Fruit fly (Drosophila melanogaster) whole organism, prepupa: Measurements from ENCODE around the gene TwdlN.

Experiments
- Blimp-1 ChIP-seq: fragments of 200-800 bp; sonication (Bioruptor generic); optimal IDR thresholded peaks from 3 replicates; lab custom pipeline; 2017; ENCODE audit warnings: missing biosample characterization, missing genetic modification characterization, mild to moderate bottlenecking, moderate library complexity, missing genetic modification reagents
- CG10631 ChIP-seq: fragments of 200-800 bp; sonication (Bioruptor generic); optimal IDR thresholded peaks from 2 replicates; lab custom pipeline; 2016; ENCODE audit warnings: missing biosample characterization, missing genetic modification characterization
- CG10669 ChIP-seq: fragments of 200-800 bp; sonication (Bioruptor generic); optimal IDR thresholded peaks from 3 replicates; lab custom pipeline; 2018; ENCODE audit warnings: missing biosample characterization, mild to moderate bottlenecking, missing genetic modification characterization, moderate library complexity
- CG11294 ChIP-seq: fragments of 200-800 bp; sonication (Bioruptor generic); IDR thresholded peaks from 2 replicates; pipeline ENCODE4 v1.3.6; 2022; ENCODE audit warnings: missing biosample characterization, missing genetic modification characterization
- CG11762 ChIP-seq: fragments of 200-800 bp; sonication (Bioruptor generic); optimal IDR thresholded peaks from 3 replicates; lab custom pipeline; 2016; ENCODE audit warnings: missing biosample characterization, missing genetic modification characterization; ENCODE audit not compliant: insufficient read depth
- CG11902 ChIP-seq: fragments of 200-800 bp; sonication (Bioruptor generic); optimal IDR thresholded peaks from 3 replicates; lab custom pipeline; 2016; ENCODE audit warnings: missing biosample characterization, missing genetic modification characterization
- CG15336 ChIP-seq: fragments of 200-800 bp; sonication (Bioruptor generic); IDR thresholded peaks from 2 replicates; pipeline ENCODE4 v1.3.6; 2022; ENCODE audit warnings: missing biosample characterization, missing genetic modification characterization
- CG1621 ChIP-seq: fragments of 200-800 bp; sonication (Bioruptor generic); optimal IDR thresholded peaks from 3 replicates; lab custom pipeline; 2018; ENCODE audit warnings: missing biosample characterization, mild to moderate bottlenecking, missing genetic modification characterization
- CG16779 ChIP-seq: fragments of 200-800 bp; sonication (Bioruptor generic); optimal IDR thresholded peaks from 3 replicates; lab custom pipeline; 2017; ENCODE audit warnings: missing biosample characterization, mild to moderate bottlenecking, missing genetic modification characterization
- CG3032 ChIP-seq: fragments of 200-800 bp; optimal IDR thresholded peaks from 2 replicates; lab custom pipeline; 2019; ENCODE audit warnings: missing biosample characterization, mild to moderate bottlenecking, missing genetic modification characterization, moderate library complexity
- CG31627 ChIP-seq: fragments of 200-800 bp; sonication (Bioruptor generic); optimal IDR thresholded peaks from 3 replicates; lab custom pipeline; 2016; ENCODE audit warnings: missing biosample characterization, missing genetic modification characterization
- CG32006 ChIP-seq: fragments of 200-800 bp; sonication (Bioruptor generic); optimal IDR thresholded peaks from 3 replicates; lab custom pipeline; 2017; ENCODE audit warnings: missing biosample characterization, mild to moderate bottlenecking, missing genetic modification characterization
- CG34406 ChIP-seq: fragments of 200-800 bp; sonication (Bioruptor generic); optimal IDR thresholded peaks from 3 replicates; lab custom pipeline; 2016; ENCODE audit warnings: missing biosample characterization, missing genetic modification characterization
- CG3919 ChIP-seq: fragments of 200-800 bp; sonication (Bioruptor generic); optimal IDR thresholded peaks from 3 replicates; lab custom pipeline; 2016; ENCODE audit warnings: missing biosample characterization, missing genetic modification characterization
- CG6163 ChIP-seq: fragments of 200-800 bp; sonication (Bioruptor generic); IDR thresholded peaks from 3 replicates; pipeline ENCODE4 v1.3.6; 2022; ENCODE audit warnings: missing biosample characterization, missing genetic modification characterization
- CG6276 ChIP-seq: fragments of 200-800 bp; sonication (Bioruptor generic); optimal IDR thresholded peaks from 2 replicates; lab custom pipeline; 2017; ENCODE audit warnings: missing biosample characterization, mild to moderate bottlenecking, missing genetic modification characterization
- CG6792 ChIP-seq: fragments of 200-800 bp; sonication (Bioruptor generic); optimal IDR thresholded peaks from 3 replicates; lab custom pipeline; 2016; ENCODE audit warnings: missing biosample characterization, missing genetic modification characterization
- CG6808 ChIP-seq: fragments of 200-800 bp; sonication (Bioruptor generic); optimal IDR thresholded peaks from 3 replicates; lab custom pipeline; 2017; ENCODE audit warnings: missing biosample characterization, missing genetic modification characterization, mild to moderate bottlenecking, moderate library complexity, missing genetic modification reagents
- CG6854 ChIP-seq: fragments of 200-800 bp; sonication (Bioruptor generic); optimal IDR thresholded peaks from 2 replicates; lab custom pipeline; 2017; ENCODE audit warnings: missing biosample characterization, mild to moderate bottlenecking, missing genetic modification characterization
- CG7368 ChIP-seq: fragments of 200-800 bp; sonication (Bioruptor generic); optimal IDR thresholded peaks from 3 replicates; lab custom pipeline; 2016; ENCODE audit warnings: missing biosample characterization, missing genetic modification characterization
- Eip75B ChIP-seq: fragments of 200-800 bp; sonication (Bioruptor generic); optimal IDR thresholded peaks from 3 replicates; lab custom pipeline; 2016; ENCODE audit warnings: missing biosample characterization, missing genetic modification characterization
- Eip78C ChIP-seq: fragments of 200-800 bp; sonication (Bioruptor generic); peaks from one replicate; lab custom pipeline; 2016; ENCODE audit warnings: missing biosample characterization, missing genetic modification characterization
- Eip93F ChIP-seq: fragments of 200-800 bp; sonication (Bioruptor generic); optimal IDR thresholded peaks from 2 replicates; lab custom pipeline; 2016; ENCODE audit warnings: missing biosample characterization, mild to moderate bottlenecking, missing genetic modification characterization
- Ets96B ChIP-seq: fragments of 200-800 bp; optimal IDR thresholded peaks from 2 replicates; lab custom pipeline; 2019; ENCODE audit warnings: missing biosample characterization, mild to moderate bottlenecking, missing genetic modification characterization, moderate library complexity
- Hr38 ChIP-seq: sonication (Bioruptor generic); optimal IDR thresholded peaks from 2 replicates; lab custom pipeline; 2016; ENCODE audit warnings: missing biosample characterization, missing genetic modification characterization
- Hr39 ChIP-seq: fragments of 200-800 bp; sonication (Bioruptor generic); optimal IDR thresholded peaks from 2 replicates; lab custom pipeline; 2016; ENCODE audit warnings: missing biosample characterization, missing genetic modification characterization
- Lpt ChIP-seq: fragments of 200-800 bp; sonication (Bioruptor generic); optimal IDR thresholded peaks from 3 replicates; lab custom pipeline; 2016; ENCODE audit warnings: missing biosample characterization, missing genetic modification characterization
- Met ChIP-seq: fragments of 200-800 bp; sonication (Bioruptor generic); optimal IDR thresholded peaks from 3 replicates; lab custom pipeline; 2016; ENCODE audit warnings: missing biosample characterization, missing genetic modification characterization
- OdsH ChIP-seq: fragments of 200-800 bp; sonication (Bioruptor generic); optimal IDR thresholded peaks from 3 replicates; lab custom pipeline; 2016; ENCODE audit warnings: missing biosample characterization, missing genetic modification characterization
- Smox ChIP-seq: fragments of 200-800 bp; sonication (Bioruptor generic); optimal IDR thresholded peaks from 3 replicates; lab custom pipeline; 2016; ENCODE audit warnings: missing biosample characterization, missing genetic modification characterization
- Sox102F ChIP-seq: fragments of 200-800 bp; sonication (Bioruptor generic); optimal IDR thresholded peaks from 2 replicates; lab custom pipeline; 2016; ENCODE audit warnings: missing biosample characterization, mild to moderate bottlenecking, missing genetic modification characterization
- Sox14 ChIP-seq: fragments of 200-800 bp; sonication (Bioruptor generic); optimal IDR thresholded peaks from 3 replicates; lab custom pipeline; 2016; ENCODE audit warnings: missing biosample characterization, missing genetic modification characterization
- Sox15 ChIP-seq: fragments of 200-800 bp; sonication (Bioruptor generic); optimal IDR thresholded peaks from 3 replicates; lab custom pipeline; 2016; ENCODE audit warnings: missing biosample characterization, missing genetic modification characterization
- cyc ChIP-seq: fragments of 200-800 bp; sonication (Bioruptor generic); optimal IDR thresholded peaks from 3 replicates; lab custom pipeline; 2016; ENCODE audit warnings: missing biosample characterization, missing genetic modification characterization
- dac ChIP-seq: fragments of 200-800 bp; sonication (Bioruptor generic); optimal IDR thresholded peaks from 2 replicates; lab custom pipeline; 2017; ENCODE audit warnings: missing biosample characterization, mild to moderate bottlenecking, missing genetic modification characterization
- eg ChIP-seq: fragments of 200-800 bp; sonication (Bioruptor generic); IDR thresholded peaks from 3 replicates; pipeline ENCODE4 v1.3.6; 2022; ENCODE audit warnings: missing biosample characterization, missing genetic modification characterization
- esn ChIP-seq: fragments of 200-800 bp; sonication (Bioruptor generic); optimal IDR thresholded peaks from 2 replicates; lab custom pipeline; 2016; ENCODE audit warnings: missing biosample characterization, mild to moderate bottlenecking, missing genetic modification characterization, moderate library complexity
- fd59A ChIP-seq: fragments of 200-800 bp; sonication (Bioruptor generic); optimal IDR thresholded peaks from 2 replicates; lab custom pipeline; 2017; ENCODE audit warnings: missing biosample characterization, mild to moderate bottlenecking, missing genetic modification characterization, missing genetic modification reagents
- fd85E ChIP-seq: fragments of 200-800 bp; sonication (Bioruptor generic); optimal IDR thresholded peaks from 3 replicates; lab custom pipeline; 2016; ENCODE audit warnings: missing biosample characterization, missing genetic modification characterization
- fkh ChIP-seq: fragments of 200-800 bp; sonication (Bioruptor generic); optimal IDR thresholded peaks from 3 replicates; lab custom pipeline; 2017; ENCODE audit warnings: missing biosample characterization, mild to moderate bottlenecking, missing genetic modification characterization, moderate library complexity
- lz ChIP-seq: fragments of 200-800 bp; sonication (Bioruptor generic); optimal IDR thresholded peaks from 3 replicates; lab custom pipeline; 2016; ENCODE audit warnings: missing biosample characterization, missing genetic modification characterization
- net ChIP-seq: fragments of 200-800 bp; sonication (Bioruptor generic); optimal IDR thresholded peaks from 3 replicates; lab custom pipeline; 2016; ENCODE audit warnings: missing biosample characterization, missing genetic modification characterization
- pdm3 ChIP-seq: fragments of 200-800 bp; sonication (Bioruptor generic); optimal IDR thresholded peaks from 3 replicates; lab custom pipeline; 2016; ENCODE audit warnings: missing biosample characterization, missing genetic modification characterization
- salr ChIP-seq, 2 experiments: fragments of 200-800 bp; sonication (Bioruptor generic); optimal IDR thresholded peaks; 3 replicates each; lab custom pipeline; 2016 to 2018; ENCODE audit warnings: missing biosample characterization in 2 of 2, missing genetic modification characterization in 2 of 2, mild to moderate bottlenecking in 1 of 2
- svp ChIP-seq: fragments of 200-800 bp; sonication (Bioruptor generic); peaks from one replicate; lab custom pipeline; 2016; ENCODE audit warnings: missing biosample characterization, missing genetic modification characterization
- vri ChIP-seq: fragments of 200-800 bp; sonication (Bioruptor generic); optimal IDR thresholded peaks from 3 replicates; lab custom pipeline; 2016; ENCODE audit warnings: missing biosample characterization, mild to moderate bottlenecking, missing genetic modification characterization

TwdlN gene

dm6 chr3R:26631334-26631919, at the start of gene TwdlN:
Gene TwdlN, plus strand, starts transcription at chr3R:26631869.
- TF ChIP-seq fd59A (no peak), CG1621 (tag; lab: Kevin White, UChicago) (no peak), Eip78C (GFP tag; lab: Kevin White, UChicago) (no peak), Blimp-1 (GFP tag; lab: Kevin White, UChicago) (no peak), CG6808 (no peak), cyc (GFP tag; lab: Kevin White, UChicago) (no peak), salr (GFP tag; optimal IDR thresholded peaks at IDR 0.05; lab: Kevin White, UChicago) (no peak), CG11762 (GFP tag; lab: Kevin White, UChicago) (no peak), Sox15 (GFP tag; lab: Kevin White, UChicago) (no peak), Hr38 (GFP tag; lab: Kevin White, UChicago) (no peak), lz (GFP tag; lab: Kevin White, UChicago) (no peak), CG3919 (GFP tag; lab: Kevin White, UChicago) (no peak), CG3032 (no peak), CG31627 (no peak), CG11902 (no peak), fkh (no peak), CG10669 (GFP tag; lab: Kevin White, UChicago) (no peak), CG6276 (GFP tag; lab: Kevin White, UChicago) (no peak), CG32006 (GFP tag; lab: Kevin White, UChicago) (no peak)

DNA sequence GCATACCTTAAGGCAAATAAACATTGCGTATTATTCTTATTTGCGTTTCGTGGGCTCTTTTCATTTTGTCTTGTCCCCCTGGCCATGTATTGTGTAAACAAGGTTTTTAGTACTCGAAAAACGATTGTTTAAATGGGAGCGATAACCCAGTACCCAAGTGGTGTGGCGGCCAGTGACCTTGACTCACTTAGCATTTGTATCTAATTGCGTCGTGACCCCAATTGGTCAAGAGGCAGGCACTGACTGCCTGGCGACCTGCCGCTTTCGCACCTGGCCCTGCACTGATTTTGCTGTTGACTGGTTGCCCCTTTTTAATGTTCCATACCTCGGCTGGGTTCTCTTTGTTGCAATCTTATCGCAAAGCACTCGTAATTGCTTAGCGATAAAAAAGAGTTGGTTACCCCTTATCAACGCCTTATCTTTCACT, 43.5 kb upstream of the TwdlN start:
- TF ChIP-seq Lpt = no peak
- TF ChIP-seq CG7368 (GFP tag; lab: Kevin White, UChicago) = no peak
- TF ChIP-seq CG6854 (GFP tag; lab: Kevin White, UChicago) = no peak
- TF ChIP-seq CG10631 (GFP tag; lab: Kevin White, UChicago) = no peak
- TF ChIP-seq CG11902 = no peak
- no peak for TF ChIP-seq fd85E (GFP tag; lab: Kevin White, UChicago)
- no peak for TF ChIP-seq OdsH (GFP tag; lab: Kevin White, UChicago)
- TF ChIP-seq svp (GFP tag; lab: Kevin White, UChicago) = peak; percentile 36
- TF ChIP-seq CG11294 (GFP tag; lab: Robert Waterston, UW) = no peak
- TF ChIP-seq eg (GFP tag; lab: Robert Waterston, UW) = no peak
- no peak for TF ChIP-seq CG15336 (GFP tag; lab: Robert Waterston, UW)
- peak; percentile 49 for TF ChIP-seq Met (GFP tag; lab: Kevin White, UChicago)
- no peak for TF ChIP-seq pdm3 (GFP tag; lab: Kevin White, UChicago)
- no peak for TF ChIP-seq CG16779 (tag; lab: Kevin White, UChicago)
- TF ChIP-seq Hr39 (GFP tag; lab: Kevin White, UChicago) = peak; percentile 27
- TF ChIP-seq Eip93F = peak; percentile 56
- no peak for TF ChIP-seq CG3919 (GFP tag; lab: Kevin White, UChicago)
- no peak for TF ChIP-seq esn (GFP tag; lab: Kevin White, UChicago)
- no peak for TF ChIP-seq CG3032
- TF ChIP-seq Blimp-1 (GFP tag; lab: Kevin White, UChicago) = peak; percentile 4
- TF ChIP-seq Eip75B (GFP tag; lab: Kevin White, UChicago) = peak; percentile 60
- TF ChIP-seq CG6163 (GFP tag; lab: Robert Waterston, UW) = no peak
- no peak for TF ChIP-seq Sox15 (GFP tag; lab: Kevin White, UChicago)
- TF ChIP-seq CG32006 (GFP tag; lab: Kevin White, UChicago) = no peak
- TF ChIP-seq vri (GFP tag; lab: Kevin White, UChicago) = peak; percentile 83
- no peak for TF ChIP-seq Sox102F (GFP tag; lab: Kevin White, UChicago)
- no peak for TF ChIP-seq CG6792 (GFP tag; lab: Kevin White, UChicago)
- TF ChIP-seq dac = no peak
- TF ChIP-seq Ets96B = no peak
- TF ChIP-seq Smox (GFP tag; lab: Kevin White, UChicago) = peak; percentile 44
- no peak for TF ChIP-seq CG34406 (GFP tag; lab: Kevin White, UChicago)
- no peak for TF ChIP-seq CG10669 (GFP tag; lab: Kevin White, UChicago)
- TF ChIP-seq CG6808 = no peak
- TF ChIP-seq fkh = no peak
- no peak for TF ChIP-seq cyc (GFP tag; lab: Kevin White, UChicago)
- TF ChIP-seq Hr38 (GFP tag; lab: Kevin White, UChicago) = no peak
- TF ChIP-seq Sox14 (GFP tag; lab: Kevin White, UChicago) = peak; percentile 68
- no peak for TF ChIP-seq net (GFP tag; lab: Kevin White, UChicago)
- TF ChIP-seq CG6276 (GFP tag; lab: Kevin White, UChicago) = no peak
